Fruit fly (Drosophila melanogaster) whole organism, pupa: ENCODE measurements around the gene CG10584.

Experiments used
- CG10348 ChIP-seq: fragments of 200-800 bp; sonication (Bioruptor generic); IDR thresholded peaks from 2 replicates; pipeline ENCODE4 v1.3.6; 2022; ENCODE audit warnings: missing biosample characterization, missing genetic modification characterization
- CG12605 ChIP-seq: fragments of 200-800 bp; sonication (Bioruptor generic); IDR thresholded peaks from 2 replicates; pipeline ENCODE4 v1.3.6; 2022; ENCODE audit warnings: missing biosample characterization, missing genetic modification characterization
- CG13204 ChIP-seq: fragments of 200-800 bp; sonication (Bioruptor generic); optimal IDR thresholded peaks from 2 replicates; lab custom pipeline; 2018; ENCODE audit warnings: missing biosample characterization, mild to moderate bottlenecking, missing genetic modification characterization, moderate library complexity
- CG14655 ChIP-seq: fragments of 200-800 bp; sonication (Bioruptor generic); optimal IDR thresholded peaks from 3 replicates; lab custom pipeline; 2017; ENCODE audit warnings: mild to moderate bottlenecking, missing biosample characterization, missing genetic modification reagents, missing genetic modification characterization
- CG15710 ChIP-seq: fragments of 200-800 bp; sonication (Bioruptor generic); optimal IDR thresholded peaks from 2 replicates; lab custom pipeline; 2018; ENCODE audit warnings: missing biosample characterization, mild to moderate bottlenecking, missing genetic modification characterization, moderate library complexity
- CG17806 ChIP-seq: fragments of 200-800 bp; sonication (Bioruptor generic); optimal IDR thresholded peaks from 2 replicates; lab custom pipeline; 2018; ENCODE audit warnings: missing biosample characterization, mild to moderate bottlenecking, missing genetic modification characterization, moderate library complexity
- CG32121 ChIP-seq: fragments of 200-800 bp; sonication (Bioruptor generic); IDR thresholded peaks from 2 replicates; pipeline ENCODE4 v1.3.6; 2022; ENCODE audit warnings: missing biosample characterization, missing genetic modification characterization
- CG34367 ChIP-seq: fragments of 200-800 bp; sonication (Bioruptor generic); optimal IDR thresholded peaks from 2 replicates; lab custom pipeline; 2018; ENCODE audit warnings: missing biosample characterization, mild to moderate bottlenecking, missing genetic modification characterization
- CG4496 ChIP-seq: fragments of 200-800 bp; sonication (Bioruptor generic); IDR thresholded peaks from 3 replicates; pipeline ENCODE4 v1.3.6; 2022; ENCODE audit warnings: missing biosample characterization, missing genetic modification characterization
- CG8159 ChIP-seq: fragments of 200-800 bp; sonication (Bioruptor generic); optimal IDR thresholded peaks from 3 replicates; lab custom pipeline; 2018; ENCODE audit warnings: missing biosample characterization, mild to moderate bottlenecking, missing genetic modification characterization, moderate library complexity
- CG8301 ChIP-seq: fragments of 200-800 bp; sonication (Bioruptor generic); optimal IDR thresholded peaks from 2 replicates; lab custom pipeline; 2018; ENCODE audit warnings: missing biosample characterization, mild to moderate bottlenecking, missing genetic modification characterization
- CG9948 ChIP-seq: fragments of 200-800 bp; sonication (Bioruptor generic); optimal IDR thresholded peaks from 2 replicates; lab custom pipeline; 2018; ENCODE audit warnings: missing biosample characterization, mild to moderate bottlenecking, missing genetic modification characterization, moderate library complexity
- D1 ChIP-seq: fragments of 200-800 bp; sonication (Bioruptor generic); optimal IDR thresholded peaks from 2 replicates; lab custom pipeline; 2018; ENCODE audit warnings: missing biosample characterization, mild to moderate bottlenecking, missing genetic modification characterization, moderate library complexity
- EcR ChIP-seq: fragments of 200-800 bp; sonication (Bioruptor generic); optimal IDR thresholded peaks from 3 replicates; lab custom pipeline; 2019; ENCODE audit warnings: missing biosample characterization, missing genetic modification characterization, mild to moderate bottlenecking, moderate library complexity, missing genetic modification reagents
- Ets98B ChIP-seq: fragments of 200-800 bp; sonication (Bioruptor generic); IDR thresholded peaks from 2 replicates; pipeline ENCODE4 v1.3.6; 2022; ENCODE audit warnings: missing biosample characterization, missing genetic modification characterization
- Pif1A ChIP-seq: fragments of 200-800 bp; sonication (Bioruptor generic); optimal IDR thresholded peaks from 3 replicates; lab custom pipeline; 2016; ENCODE audit warnings: missing biosample characterization, missing genetic modification characterization
- Pif1B ChIP-seq: fragments of 200-800 bp; sonication (Bioruptor generic); optimal IDR thresholded peaks from 3 replicates; lab custom pipeline; 2016; ENCODE audit warnings: missing biosample characterization, missing genetic modification characterization
- Snoo ChIP-seq: fragments of 200-800 bp; sonication (Bioruptor generic); optimal IDR thresholded peaks from 3 replicates; lab custom pipeline; 2017; ENCODE audit warnings: missing biosample characterization, mild to moderate bottlenecking, missing genetic modification characterization, inconsistent platforms
- fd96Ca ChIP-seq: fragments of 200-800 bp; sonication (Bioruptor generic); IDR thresholded peaks from 3 replicates; pipeline ENCODE4 v1.3.6; 2022; ENCODE audit warnings: missing biosample characterization, missing genetic modification characterization
- gl ChIP-seq: fragments of 200-800 bp; sonication (Bioruptor generic); optimal IDR thresholded peaks from 2 replicates; lab custom pipeline; 2018; ENCODE audit warnings: missing biosample characterization, mild to moderate bottlenecking, missing genetic modification characterization
- rn ChIP-seq: fragments of 200-800 bp; sonication (Bioruptor generic); IDR thresholded peaks from 2 replicates; pipeline ENCODE4 v1.3.6; 2022; ENCODE audit warnings: missing biosample characterization, missing genetic modification characterization

Gene CG10584

dm6 chr3L:21024965-21025833 lies 6.0 kb downstream of the CG10584 start:
- TF ChIP-seq CG8301 (peak; percentile 61), CG15710 (peak; percentile 59), CG17806 (peak; percentile 49), CG9948 (tag; lab: Kevin White, UChicago) (peak; percentile 22), CG8159 (tag; lab: Kevin White, UChicago) (peak; percentile 45), CG34367 (tag; lab: Kevin White, UChicago) (peak; percentile 72), CG32121 (peak; percentile 59), EcR (GFP tag; lab: Kevin White, UChicago) (peak; percentile 15), Pif1B (GFP tag; lab: Kevin White, UChicago) (peak; percentile 74), Snoo (tag; lab: Kevin White, UChicago) (peak; percentile 22), CG4496 (GFP tag; lab: Robert Waterston, UW) (peak; percentile 85), rn (GFP tag; lab: Robert Waterston, UW) (no peak), CG14655 (GFP tag; lab: Kevin White, UChicago) (peak; percentile 67), CG13204 (GFP tag; lab: Kevin White, UChicago) (peak; percentile 69), D1 (tag; lab: Kevin White, UChicago) (no peak), CG12605 (GFP tag; lab: Robert Waterston, UW) (peak; percentile 82), Pif1A (GFP tag; lab: Kevin White, UChicago) (peak; percentile 59), Ets98B (GFP tag; lab: Robert Waterston, UW) (peak; percentile 81), CG10348 (GFP tag; lab: Robert Waterston, UW) (no peak), gl (tag; lab: Kevin White, UChicago) (peak; percentile 87), fd96Ca (peak; percentile 70)

dm6 chr3L:21024563-21024962 lies 6.6 kb downstream of the CG10584 start:
- no peak for TF ChIP-seq D1 (tag; lab: Kevin White, UChicago)
- TF ChIP-seq CG8159 (tag; lab: Kevin White, UChicago) = no peak

DNA sequence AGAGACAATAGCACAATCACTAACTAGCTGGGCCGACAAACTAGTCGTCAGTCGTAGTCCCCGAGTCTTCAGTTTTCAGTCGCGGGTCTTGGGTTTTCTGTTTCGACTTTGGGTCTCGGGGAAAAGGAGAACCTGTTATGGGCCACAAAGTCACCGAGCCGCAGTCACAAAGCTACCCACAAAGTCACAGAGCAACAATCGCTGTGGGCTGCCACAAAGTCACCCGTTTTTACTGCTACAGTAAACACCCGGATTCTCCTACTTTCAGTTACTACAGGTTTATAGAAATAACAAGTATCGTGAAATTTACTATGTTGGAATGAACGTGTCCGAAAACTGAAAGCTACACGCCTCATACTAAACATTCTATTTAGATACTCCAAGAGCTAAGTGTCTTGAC lies 7.4 kb downstream of the CG10584 start:
- TF ChIP-seq gl (tag; lab: Kevin White, UChicago) (no peak), CG32121 (no peak), Pif1A (GFP tag; lab: Kevin White, UChicago) (no peak), CG9948 (tag; lab: Kevin White, UChicago) (no peak), CG34367 (tag; lab: Kevin White, UChicago) (no peak), fd96Ca (no peak), CG10348 (GFP tag; lab: Robert Waterston, UW) (no peak), CG15710 (no peak), Snoo (tag; lab: Kevin White, UChicago) (no peak)

DNA sequence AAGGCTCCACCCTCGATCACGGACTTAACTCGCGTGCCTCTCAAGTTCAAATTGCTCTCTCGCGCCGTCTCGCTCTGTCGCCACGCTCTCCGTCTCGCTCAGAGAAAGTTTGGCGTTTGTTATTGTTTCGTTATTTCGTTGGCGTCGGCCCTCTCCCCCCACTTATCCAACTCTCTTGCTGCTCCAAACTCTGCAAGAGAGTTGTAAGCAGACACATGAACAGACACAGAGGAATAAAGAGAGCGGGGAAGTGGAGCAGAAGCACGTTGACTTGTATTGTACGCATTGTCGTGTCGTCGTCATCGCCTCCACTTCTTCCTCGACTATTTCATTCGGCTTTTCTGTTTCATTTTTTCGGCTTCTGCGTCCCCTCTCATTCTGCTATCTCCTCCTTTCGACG lies 7.8 kb downstream of the CG10584 start:
- peak; percentile 37; the same call in 2 of the 3 replicates for TF ChIP-seq CG4496 (GFP tag; lab: Robert Waterston, UW)
- TF ChIP-seq CG32121 = peak; percentile 9; the same call in 1 of the 2 replicates
- TF ChIP-seq Snoo (tag; lab: Kevin White, UChicago) = peak; percentile 14
- TF ChIP-seq CG9948 (tag; lab: Kevin White, UChicago) = no peak
- peak; percentile 82 for TF ChIP-seq EcR (GFP tag; lab: Kevin White, UChicago)

DNA sequence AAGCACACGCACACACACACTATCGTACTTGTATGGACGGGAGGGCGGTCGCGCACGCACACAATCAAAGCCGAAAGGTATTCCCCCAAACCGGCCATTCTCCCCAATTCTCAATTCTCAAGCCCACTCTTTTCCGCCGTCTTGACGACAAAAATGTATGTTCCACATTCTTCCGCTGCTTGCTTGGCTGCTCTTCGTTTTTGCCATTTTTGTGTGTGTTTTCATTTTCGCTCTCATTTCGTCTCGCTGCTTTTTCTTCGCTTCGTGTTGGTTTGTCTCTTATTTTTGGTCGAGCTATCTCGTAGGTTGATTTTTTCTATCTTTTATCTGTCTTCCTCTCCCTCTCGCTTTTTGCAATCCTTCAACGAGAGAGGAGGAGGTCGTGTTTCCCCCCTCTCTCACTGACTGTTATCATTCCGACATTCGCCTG lies 16.6 kb downstream of the CG10584 start:
- TF ChIP-seq CG15710 (no peak), Ets98B (GFP tag; lab: Robert Waterston, UW) (no peak; the same call in 1 of the 2 replicates), CG10348 (GFP tag; lab: Robert Waterston, UW) (no peak), CG13204 (GFP tag; lab: Kevin White, UChicago) (no peak), CG17806 (peak; percentile 20), EcR (GFP tag; lab: Kevin White, UChicago) (peak; percentile 4), CG34367 (tag; lab: Kevin White, UChicago) (no peak), CG8159 (tag; lab: Kevin White, UChicago) (no peak), rn (GFP tag; lab: Robert Waterston, UW) (no peak), CG32121 (peak; percentile 37), Snoo (tag; lab: Kevin White, UChicago) (no peak), CG8301 (no peak), fd96Ca (peak; percentile 56; the same call in 2 of the 3 replicates), CG9948 (tag; lab: Kevin White, UChicago) (peak; percentile 10), CG4496 (GFP tag; lab: Robert Waterston, UW) (peak; percentile 35; the same call in 2 of the 3 replicates), Pif1B (GFP tag; lab: Kevin White, UChicago) (peak; percentile 7), Pif1A (GFP tag; lab: Kevin White, UChicago) (peak; percentile 15), gl (tag; lab: Kevin White, UChicago) (peak; percentile 74), CG12605 (GFP tag; lab: Robert Waterston, UW) (peak; percentile 77), CG14655 (GFP tag; lab: Kevin White, UChicago) (no peak), D1 (tag; lab: Kevin White, UChicago) (no peak)
- TF ChIP-seq, all 21 proteins: peak for 10

dm6 chr3L:21013465-21013864 lies 17.7 kb downstream of the CG10584 start:
- TF ChIP-seq D1 (tag; lab: Kevin White, UChicago) = no peak
- 0 out of 2 replicates have a peak, but pooled peaks have one; percentile 17 for TF ChIP-seq rn (GFP tag; lab: Robert Waterston, UW)
- TF ChIP-seq Pif1B (GFP tag; lab: Kevin White, UChicago) = peak; percentile 31
- no peak for TF ChIP-seq Snoo (tag; lab: Kevin White, UChicago)
- no peak for TF ChIP-seq Ets98B (GFP tag; lab: Robert Waterston, UW)
- no peak for TF ChIP-seq CG12605 (GFP tag; lab: Robert Waterston, UW)
- TF ChIP-seq CG4496 (GFP tag; lab: Robert Waterston, UW) = 0 out of 3 replicates have a peak, but pooled peaks have one; percentile 30
- TF ChIP-seq CG8159 (tag; lab: Kevin White, UChicago) = peak; percentile 34
- TF ChIP-seq fd96Ca = peak; percentile 66; the same call in 1 of the 3 replicates
- TF ChIP-seq CG8301 = no peak
- TF ChIP-seq Pif1A (GFP tag; lab: Kevin White, UChicago) = no peak
- no peak for TF ChIP-seq CG14655 (GFP tag; lab: Kevin White, UChicago)
- TF ChIP-seq CG17806 = no peak
- peak; percentile 58 for TF ChIP-seq EcR (GFP tag; lab: Kevin White, UChicago)
- TF ChIP-seq CG32121 = 0 out of 2 replicates have a peak, but pooled peaks have one; percentile 22
- TF ChIP-seq CG10348 (GFP tag; lab: Robert Waterston, UW) = no peak
- peak; percentile 38 for TF ChIP-seq CG15710
- peak; percentile 56 for TF ChIP-seq gl (tag; lab: Kevin White, UChicago)
- TF ChIP-seq CG13204 (GFP tag; lab: Kevin White, UChicago) = peak; percentile 53
- TF ChIP-seq CG9948 (tag; lab: Kevin White, UChicago) = peak; percentile 3
- no peak for TF ChIP-seq CG34367 (tag; lab: Kevin White, UChicago)
